Worm (Caenorhabditis elegans): ENCODE measurements around the gene rpac-19.

ce11 chrIII:9646440-9647021, 16.8 kb upstream of the rpac-19 start:
- TF ChIP-seq W03F9.2 (tag; optimal IDR thresholded peaks at IDR 0.05) (no peak), dao-5 (tag; optimal IDR thresholded peaks at IDR 0.05) (no peak)
